Fruit fly (Drosophila melanogaster) whole organism, prepupa: Measurements from ENCODE around the gene Ilk.

Experiments
- Blimp-1 ChIP-seq: fragments of 200-800 bp; sonication (Bioruptor generic); optimal IDR thresholded peaks from 3 replicates; lab custom pipeline; 2017; ENCODE audit warnings: missing biosample characterization, missing genetic modification characterization, mild to moderate bottlenecking, moderate library complexity, missing genetic modification reagents
- CG10631 ChIP-seq: fragments of 200-800 bp; sonication (Bioruptor generic); optimal IDR thresholded peaks from 2 replicates; lab custom pipeline; 2016; ENCODE audit warnings: missing biosample characterization, missing genetic modification characterization
- CG11294 ChIP-seq: fragments of 200-800 bp; sonication (Bioruptor generic); IDR thresholded peaks from 2 replicates; pipeline ENCODE4 v1.3.6; 2022; ENCODE audit warnings: missing biosample characterization, missing genetic modification characterization
- CG11762 ChIP-seq: fragments of 200-800 bp; sonication (Bioruptor generic); optimal IDR thresholded peaks from 3 replicates; lab custom pipeline; 2016; ENCODE audit warnings: missing biosample characterization, missing genetic modification characterization; ENCODE audit not compliant: insufficient read depth
- CG15336 ChIP-seq: fragments of 200-800 bp; sonication (Bioruptor generic); IDR thresholded peaks from 2 replicates; pipeline ENCODE4 v1.3.6; 2022; ENCODE audit warnings: missing biosample characterization, missing genetic modification characterization
- CG1621 ChIP-seq: fragments of 200-800 bp; sonication (Bioruptor generic); optimal IDR thresholded peaks from 3 replicates; lab custom pipeline; 2018; ENCODE audit warnings: missing biosample characterization, mild to moderate bottlenecking, missing genetic modification characterization
- CG16779 ChIP-seq: fragments of 200-800 bp; sonication (Bioruptor generic); optimal IDR thresholded peaks from 3 replicates; lab custom pipeline; 2017; ENCODE audit warnings: missing biosample characterization, mild to moderate bottlenecking, missing genetic modification characterization
- CG32006 ChIP-seq: fragments of 200-800 bp; sonication (Bioruptor generic); optimal IDR thresholded peaks from 3 replicates; lab custom pipeline; 2017; ENCODE audit warnings: missing biosample characterization, mild to moderate bottlenecking, missing genetic modification characterization
- CG34406 ChIP-seq: fragments of 200-800 bp; sonication (Bioruptor generic); optimal IDR thresholded peaks from 3 replicates; lab custom pipeline; 2016; ENCODE audit warnings: missing biosample characterization, missing genetic modification characterization
- CG3919 ChIP-seq: fragments of 200-800 bp; sonication (Bioruptor generic); optimal IDR thresholded peaks from 3 replicates; lab custom pipeline; 2016; ENCODE audit warnings: missing biosample characterization, missing genetic modification characterization
- CG4318 ChIP-seq: fragments of 200-800 bp; sonication (Bioruptor generic); optimal IDR thresholded peaks from 3 replicates; lab custom pipeline; 2017; ENCODE audit warnings: missing biosample characterization, mild to moderate bottlenecking, missing genetic modification characterization
- CG6163 ChIP-seq: fragments of 200-800 bp; sonication (Bioruptor generic); IDR thresholded peaks from 3 replicates; pipeline ENCODE4 v1.3.6; 2022; ENCODE audit warnings: missing biosample characterization, missing genetic modification characterization
- CG6276 ChIP-seq: fragments of 200-800 bp; sonication (Bioruptor generic); optimal IDR thresholded peaks from 2 replicates; lab custom pipeline; 2017; ENCODE audit warnings: missing biosample characterization, mild to moderate bottlenecking, missing genetic modification characterization
- CG6808 ChIP-seq: fragments of 200-800 bp; sonication (Bioruptor generic); optimal IDR thresholded peaks from 3 replicates; lab custom pipeline; 2017; ENCODE audit warnings: missing biosample characterization, missing genetic modification characterization, mild to moderate bottlenecking, moderate library complexity, missing genetic modification reagents
- CG6854 ChIP-seq: fragments of 200-800 bp; sonication (Bioruptor generic); optimal IDR thresholded peaks from 2 replicates; lab custom pipeline; 2017; ENCODE audit warnings: missing biosample characterization, mild to moderate bottlenecking, missing genetic modification characterization
- CG7368 ChIP-seq: fragments of 200-800 bp; sonication (Bioruptor generic); optimal IDR thresholded peaks from 3 replicates; lab custom pipeline; 2016; ENCODE audit warnings: missing biosample characterization, missing genetic modification characterization
- CG8119 ChIP-seq: fragments of 200-800 bp; sonication (Bioruptor generic); IDR thresholded peaks from 3 replicates; pipeline ENCODE4 v1.3.6; 2022; ENCODE audit warnings: missing biosample characterization, missing genetic modification characterization
- CG9139 ChIP-seq: fragments of 200-800 bp; sonication (Bioruptor generic); optimal IDR thresholded peaks from 3 replicates; lab custom pipeline; 2017; ENCODE audit warnings: missing biosample characterization, mild to moderate bottlenecking, missing genetic modification characterization
- Eip75B ChIP-seq: fragments of 200-800 bp; sonication (Bioruptor generic); optimal IDR thresholded peaks from 3 replicates; lab custom pipeline; 2016; ENCODE audit warnings: missing biosample characterization, missing genetic modification characterization
- Eip78C ChIP-seq: fragments of 200-800 bp; sonication (Bioruptor generic); peaks from one replicate; lab custom pipeline; 2016; ENCODE audit warnings: missing biosample characterization, missing genetic modification characterization
- Eip93F ChIP-seq: fragments of 200-800 bp; sonication (Bioruptor generic); optimal IDR thresholded peaks from 2 replicates; lab custom pipeline; 2016; ENCODE audit warnings: missing biosample characterization, mild to moderate bottlenecking, missing genetic modification characterization
- Ets96B ChIP-seq: fragments of 200-800 bp; optimal IDR thresholded peaks from 2 replicates; lab custom pipeline; 2019; ENCODE audit warnings: missing biosample characterization, mild to moderate bottlenecking, missing genetic modification characterization, moderate library complexity
- Gug ChIP-seq: fragments of 200-800 bp; sonication (Bioruptor generic); IDR thresholded peaks from 2 replicates; pipeline ENCODE4 v1.3.6; 2022; ENCODE audit warnings: missing biosample characterization, missing genetic modification characterization
- Lpt ChIP-seq: fragments of 200-800 bp; sonication (Bioruptor generic); optimal IDR thresholded peaks from 3 replicates; lab custom pipeline; 2016; ENCODE audit warnings: missing biosample characterization, missing genetic modification characterization
- OdsH ChIP-seq: fragments of 200-800 bp; sonication (Bioruptor generic); optimal IDR thresholded peaks from 3 replicates; lab custom pipeline; 2016; ENCODE audit warnings: missing biosample characterization, missing genetic modification characterization
- Smox ChIP-seq: fragments of 200-800 bp; sonication (Bioruptor generic); optimal IDR thresholded peaks from 3 replicates; lab custom pipeline; 2016; ENCODE audit warnings: missing biosample characterization, missing genetic modification characterization
- Sox102F ChIP-seq: fragments of 200-800 bp; sonication (Bioruptor generic); optimal IDR thresholded peaks from 2 replicates; lab custom pipeline; 2016; ENCODE audit warnings: missing biosample characterization, mild to moderate bottlenecking, missing genetic modification characterization
- Sox14 ChIP-seq: fragments of 200-800 bp; sonication (Bioruptor generic); optimal IDR thresholded peaks from 3 replicates; lab custom pipeline; 2016; ENCODE audit warnings: missing biosample characterization, missing genetic modification characterization
- Sox15 ChIP-seq: fragments of 200-800 bp; sonication (Bioruptor generic); optimal IDR thresholded peaks from 3 replicates; lab custom pipeline; 2016; ENCODE audit warnings: missing biosample characterization, missing genetic modification characterization
- achi ChIP-seq: fragments of 200-800 bp; sonication (Bioruptor generic); optimal IDR thresholded peaks from 3 replicates; lab custom pipeline; 2016; ENCODE audit warnings: missing biosample characterization, missing genetic modification characterization
- acj6 ChIP-seq: fragments of 200-800 bp; sonication (Bioruptor generic); optimal IDR thresholded peaks from 3 replicates; lab custom pipeline; 2016; ENCODE audit warnings: missing biosample characterization, missing genetic modification characterization
- cyc ChIP-seq: fragments of 200-800 bp; sonication (Bioruptor generic); optimal IDR thresholded peaks from 3 replicates; lab custom pipeline; 2016; ENCODE audit warnings: missing biosample characterization, missing genetic modification characterization
- dac ChIP-seq: fragments of 200-800 bp; sonication (Bioruptor generic); optimal IDR thresholded peaks from 2 replicates; lab custom pipeline; 2017; ENCODE audit warnings: missing biosample characterization, mild to moderate bottlenecking, missing genetic modification characterization
- dsx ChIP-seq: fragments of 200-800 bp; optimal IDR thresholded peaks from 3 replicates; lab custom pipeline; 2019; ENCODE audit warnings: missing biosample characterization, mild to moderate bottlenecking, missing genetic modification characterization, moderate library complexity; ENCODE audit not compliant: poor library complexity, severe bottlenecking
- eg ChIP-seq: fragments of 200-800 bp; sonication (Bioruptor generic); IDR thresholded peaks from 3 replicates; pipeline ENCODE4 v1.3.6; 2022; ENCODE audit warnings: missing biosample characterization, missing genetic modification characterization
- esn ChIP-seq: fragments of 200-800 bp; sonication (Bioruptor generic); optimal IDR thresholded peaks from 2 replicates; lab custom pipeline; 2016; ENCODE audit warnings: missing biosample characterization, mild to moderate bottlenecking, missing genetic modification characterization, moderate library complexity
- fd59A ChIP-seq: fragments of 200-800 bp; sonication (Bioruptor generic); optimal IDR thresholded peaks from 2 replicates; lab custom pipeline; 2017; ENCODE audit warnings: missing biosample characterization, mild to moderate bottlenecking, missing genetic modification characterization, missing genetic modification reagents
- fd85E ChIP-seq: fragments of 200-800 bp; sonication (Bioruptor generic); optimal IDR thresholded peaks from 3 replicates; lab custom pipeline; 2016; ENCODE audit warnings: missing biosample characterization, missing genetic modification characterization
- fkh ChIP-seq: fragments of 200-800 bp; sonication (Bioruptor generic); optimal IDR thresholded peaks from 3 replicates; lab custom pipeline; 2017; ENCODE audit warnings: missing biosample characterization, mild to moderate bottlenecking, missing genetic modification characterization, moderate library complexity
- lz ChIP-seq: fragments of 200-800 bp; sonication (Bioruptor generic); optimal IDR thresholded peaks from 3 replicates; lab custom pipeline; 2016; ENCODE audit warnings: missing biosample characterization, missing genetic modification characterization
- net ChIP-seq: fragments of 200-800 bp; sonication (Bioruptor generic); optimal IDR thresholded peaks from 3 replicates; lab custom pipeline; 2016; ENCODE audit warnings: missing biosample characterization, missing genetic modification characterization
- pdm3 ChIP-seq: fragments of 200-800 bp; sonication (Bioruptor generic); optimal IDR thresholded peaks from 3 replicates; lab custom pipeline; 2016; ENCODE audit warnings: missing biosample characterization, missing genetic modification characterization
- salr ChIP-seq, 2 experiments: fragments of 200-800 bp; sonication (Bioruptor generic); optimal IDR thresholded peaks; 3 replicates each; lab custom pipeline; 2016 to 2018; ENCODE audit warnings: missing biosample characterization in 2 of 2, missing genetic modification characterization in 2 of 2, mild to moderate bottlenecking in 1 of 2
- spab ChIP-seq: fragments of 200-800 bp; sonication (Bioruptor generic); optimal IDR thresholded peaks from 2 replicates; lab custom pipeline; 2017; ENCODE audit warnings: missing biosample characterization, mild to moderate bottlenecking, missing genetic modification characterization, missing genetic modification reagents
- ss ChIP-seq, 2 experiments: fragments of 200-800 bp; sonication (Bioruptor generic); optimal IDR thresholded peaks; 2 replicates in 1 of 2; 3 replicates in 1 of 2; lab custom pipeline; 2017 to 2018; ENCODE audit warnings: mild to moderate bottlenecking in 2 of 2, missing biosample characterization in 2 of 2, missing genetic modification characterization in 2 of 2, moderate library complexity in 1 of 2
- svp ChIP-seq: fragments of 200-800 bp; sonication (Bioruptor generic); peaks from one replicate; lab custom pipeline; 2016; ENCODE audit warnings: missing biosample characterization, missing genetic modification characterization
- topi ChIP-seq: fragments of 200-800 bp; sonication (Bioruptor generic); optimal IDR thresholded peaks from 3 replicates; lab custom pipeline; 2016; ENCODE audit warnings: missing biosample characterization, missing genetic modification characterization
- vri ChIP-seq: fragments of 200-800 bp; sonication (Bioruptor generic); optimal IDR thresholded peaks from 3 replicates; lab custom pipeline; 2016; ENCODE audit warnings: missing biosample characterization, mild to moderate bottlenecking, missing genetic modification characterization

Ilk gene

DNA sequence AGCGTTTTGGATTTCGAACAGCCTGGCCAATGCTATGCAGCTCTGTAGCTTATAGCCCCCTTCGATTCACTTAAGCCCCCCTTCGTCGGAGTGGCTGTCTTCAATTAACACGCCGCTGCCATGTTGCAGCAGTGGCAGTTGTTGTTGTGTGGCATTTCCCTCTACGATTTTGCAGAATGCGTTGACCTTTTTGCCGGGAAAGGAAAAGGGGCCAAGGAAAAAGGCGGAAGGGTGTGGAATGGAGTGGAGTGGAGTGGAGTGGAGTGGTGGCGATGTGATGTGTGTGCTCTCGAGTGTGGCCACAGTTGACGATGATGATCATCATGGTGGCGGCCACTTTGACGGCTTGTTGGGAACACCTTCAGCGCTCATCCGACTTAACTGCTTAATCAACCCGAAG, 21.7 kb downstream of the Ilk start:
- no peak for TF ChIP-seq Smox (GFP tag; lab: Kevin White, UChicago)
- TF ChIP-seq Eip78C (GFP tag; lab: Kevin White, UChicago), result peak; percentile 4
- TF ChIP-seq CG16779 (tag; lab: Kevin White, UChicago), result no peak
- no peak for TF ChIP-seq Eip93F (GFP tag; lab: Kevin White, UChicago)
- no peak for TF ChIP-seq CG10631 (GFP tag; lab: Kevin White, UChicago)
- TF ChIP-seq Sox102F (GFP tag; lab: Kevin White, UChicago), result no peak
- TF ChIP-seq dac (GFP tag; lab: Kevin White, UChicago), result no peak
- TF ChIP-seq svp (GFP tag; lab: Kevin White, UChicago), result peak; percentile 30
- TF ChIP-seq CG34406, result no peak
- TF ChIP-seq, all 60 proteins: peak for 2

DNA sequence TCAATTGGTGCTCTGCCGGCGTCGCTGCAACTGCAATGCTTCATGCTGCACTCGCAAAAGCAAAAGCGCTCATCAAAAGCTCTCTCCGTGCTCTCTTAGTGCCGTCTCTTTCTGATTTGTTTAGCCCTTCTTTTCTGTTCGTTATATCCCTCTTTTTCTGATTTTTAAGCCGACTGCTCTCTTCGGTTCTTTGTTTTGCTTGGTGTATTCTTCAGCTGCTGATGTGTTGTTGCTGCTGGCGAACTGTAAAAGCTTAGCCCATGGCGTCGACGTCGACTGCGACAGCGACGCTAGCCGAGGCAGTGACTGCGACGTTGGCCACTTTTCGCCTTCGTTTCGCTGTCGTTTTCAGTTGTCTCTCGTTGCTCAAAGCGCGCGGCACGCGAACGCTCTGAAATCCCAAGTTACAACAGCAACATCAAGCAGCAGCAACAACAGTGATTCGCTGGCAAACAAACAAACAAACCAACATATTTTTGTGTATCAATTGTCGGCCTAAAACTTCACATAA, 23.4 kb downstream of the Ilk start:
- peak; percentile 25 for TF ChIP-seq lz (GFP tag; lab: Kevin White, UChicago)
- peak; percentile 39 for TF ChIP-seq CG9139 (GFP tag; lab: Kevin White, UChicago)
- TF ChIP-seq CG6854 (GFP tag; lab: Kevin White, UChicago), result peak; percentile 79
- TF ChIP-seq topi (GFP tag; lab: Kevin White, UChicago), result peak; percentile 6
- TF ChIP-seq fd59A (GFP tag; lab: Kevin White, UChicago), result no peak
- peak; percentile 56; the same call in 1 of the 3 replicates for TF ChIP-seq CG6163 (GFP tag; lab: Robert Waterston, UW)
- no peak for TF ChIP-seq dac (GFP tag; lab: Kevin White, UChicago)
- peak; percentile 14 for TF ChIP-seq esn (GFP tag; lab: Kevin White, UChicago)
- TF ChIP-seq CG3919 (GFP tag; lab: Kevin White, UChicago), result peak; percentile 47
- peak; percentile 74 for TF ChIP-seq svp (GFP tag; lab: Kevin White, UChicago)
- TF ChIP-seq CG6276 (GFP tag; lab: Kevin White, UChicago), result no peak
- no peak for TF ChIP-seq CG6808 (GFP tag; lab: Kevin White, UChicago)
- TF ChIP-seq vri (GFP tag; lab: Kevin White, UChicago), result no peak
- 0 out of 2 replicates have a peak, but pooled peaks have one; percentile 11 for TF ChIP-seq Gug (GFP tag; lab: Robert Waterston, UW)
- TF ChIP-seq Blimp-1 (GFP tag; lab: Kevin White, UChicago), result peak; percentile 87
- no peak for TF ChIP-seq cyc (GFP tag; lab: Kevin White, UChicago)
- TF ChIP-seq achi, result no peak
- peak; percentile 68 for TF ChIP-seq CG8119 (GFP tag; lab: Robert Waterston, UW)
- peak; percentile 54; the same call in 2 of the 3 replicates for TF ChIP-seq eg (GFP tag; lab: Robert Waterston, UW)
- TF ChIP-seq CG34406, result no peak
- TF ChIP-seq CG1621 (tag; lab: Kevin White, UChicago), result no peak
- no peak for TF ChIP-seq CG16779 (tag; lab: Kevin White, UChicago)
- TF ChIP-seq Sox15 (GFP tag; lab: Kevin White, UChicago), result no peak
- peak; percentile 58 for TF ChIP-seq fkh (GFP tag; lab: Kevin White, UChicago)
- TF ChIP-seq Eip78C (GFP tag; lab: Kevin White, UChicago), result peak; percentile 89
- peak; percentile 7 for TF ChIP-seq Lpt (GFP tag; lab: Kevin White, UChicago)
- peak; percentile 29 to 55 for TF ChIP-seq ss (GFP tag; optimal IDR thresholded peaks at IDR 0.05; lab: Kevin White, UChicago)
- TF ChIP-seq CG11762, result no peak
- peak; percentile 58 for TF ChIP-seq Sox14 (GFP tag; lab: Kevin White, UChicago)
- no peak for TF ChIP-seq CG4318 (GFP tag; lab: Kevin White, UChicago)
- no peak for TF ChIP-seq CG7368 (GFP tag; lab: Kevin White, UChicago)
- TF ChIP-seq fd85E (GFP tag; lab: Kevin White, UChicago), result peak; percentile 0
- no peak for TF ChIP-seq OdsH
- no peak for TF ChIP-seq CG10631 (GFP tag; lab: Kevin White, UChicago)
- no peak for TF ChIP-seq spab
- TF ChIP-seq dsx (GFP tag; lab: Kevin White, UChicago), result peak; percentile 22
- no peak for TF ChIP-seq salr (GFP tag; optimal IDR thresholded peaks at IDR 0.05; lab: Kevin White, UChicago)
- TF ChIP-seq Smox (GFP tag; lab: Kevin White, UChicago), result no peak
- TF ChIP-seq Sox102F (GFP tag; lab: Kevin White, UChicago), result peak; percentile 61
- TF ChIP-seq Ets96B (tag; lab: Kevin White, UChicago), result no peak
- TF ChIP-seq CG32006 (GFP tag; lab: Kevin White, UChicago), result no peak
- peak; percentile 24 for TF ChIP-seq Eip93F (GFP tag; lab: Kevin White, UChicago)
- no peak for TF ChIP-seq pdm3 (GFP tag; lab: Kevin White, UChicago)
- TF ChIP-seq CG15336 (GFP tag; lab: Robert Waterston, UW), result peak; percentile 64
- no peak for TF ChIP-seq acj6 (GFP tag; lab: Kevin White, UChicago)
- peak; percentile 41 for TF ChIP-seq Eip75B (GFP tag; lab: Kevin White, UChicago)
- no peak for TF ChIP-seq CG11294
- TF ChIP-seq net (GFP tag; lab: Kevin White, UChicago), result peak; percentile 34
